Fruit fly (Drosophila melanogaster) whole organism, embryonic: ENCODE measurements around the gene CG18302.

Experiments
- Atf6 ChIP-seq: fragments of 200-800 bp; sonication (Bioruptor generic); IDR thresholded peaks from 2 replicates; pipeline ENCODE4 v1.3.6; 2022; ENCODE audit warnings: missing biosample characterization, missing genetic modification characterization
- Awh ChIP-seq: fragments of 200-800 bp; sonication (Bioruptor generic); IDR thresholded peaks from 2 replicates; pipeline ENCODE4, ENCODE4 v1.3.6; 2022; ENCODE audit warnings: missing biosample characterization, missing genetic modification characterization
- CG10147 ChIP-seq: fragments of 200-800 bp; sonication (Bioruptor generic); optimal IDR thresholded peaks from 2 replicates; lab custom pipeline; 2019; ENCODE audit warnings: missing biosample characterization, mild to moderate bottlenecking, missing genetic modification characterization, moderate library complexity
- CG10321 ChIP-seq: fragments of 200-800 bp; sonication (Bioruptor generic); IDR thresholded peaks from 2 replicates; pipeline ENCODE4 v1.3.6; 2022; ENCODE audit warnings: missing biosample characterization, missing genetic modification characterization
- CG11398 ChIP-seq: fragments of 200-800 bp; sonication (Bioruptor generic); optimal IDR thresholded peaks from 2 replicates; lab custom pipeline; 2016; ENCODE audit warnings: missing biosample characterization, missing genetic modification characterization
- CG11696 ChIP-seq: fragments of 200-800 bp; sonication (Bioruptor generic); IDR thresholded peaks from 2 replicates; pipeline ENCODE4 v1.3.6; 2022; ENCODE audit warnings: missing biosample characterization, missing genetic modification characterization
- CG12744 ChIP-seq: fragments of 200-800 bp; sonication (Bioruptor generic); optimal IDR thresholded peaks from 2 replicates; lab custom pipeline; 2016; ENCODE audit warnings: missing biosample characterization, missing genetic modification characterization
- CG13123 ChIP-seq: fragments of 200-800 bp; sonication (Bioruptor generic); optimal IDR thresholded peaks from 2 replicates; lab custom pipeline; 2016; ENCODE audit warnings: missing biosample characterization, missing genetic modification characterization
- CG17328 ChIP-seq: fragments of 200-800 bp; sonication (Bioruptor generic); IDR thresholded peaks from 2 replicates; pipeline ENCODE4 v1.3.6; 2022; ENCODE audit warnings: missing biosample characterization, missing genetic modification characterization
- CG17361 ChIP-seq: fragments of 200-800 bp; sonication (Bioruptor generic); IDR thresholded peaks from 3 replicates; pipeline ENCODE4 v1.3.6; 2022; ENCODE audit warnings: missing biosample characterization, missing genetic modification characterization
- CG17568 ChIP-seq: fragments of 200-800 bp; sonication (Bioruptor generic); optimal IDR thresholded peaks from 2 replicates; lab custom pipeline; 2018; ENCODE audit warnings: missing biosample characterization, mild to moderate bottlenecking, missing genetic modification characterization, moderate library complexity
- CG17912 ChIP-seq: fragments of 200-800 bp; sonication (Bioruptor generic); optimal IDR thresholded peaks from 2 replicates; lab custom pipeline; 2018; ENCODE audit warnings: missing biosample characterization, mild to moderate bottlenecking, missing genetic modification characterization
- CG18011 ChIP-seq: fragments of 200-800 bp; sonication (Bioruptor generic); optimal IDR thresholded peaks from 2 replicates; lab custom pipeline; 2017; ENCODE audit warnings: missing biosample characterization, missing genetic modification characterization, mild to moderate bottlenecking, moderate library complexity, missing genotype
- CG18764 ChIP-seq: fragments of 200-800 bp; sonication (Bioruptor generic); optimal IDR thresholded peaks from 3 replicates; lab custom pipeline; 2016; ENCODE audit warnings: missing biosample characterization, missing genetic modification characterization
- CG2129 ChIP-seq: fragments of 200-800 bp; sonication (Bioruptor generic); IDR thresholded peaks from 2 replicates; pipeline ENCODE4 v1.3.6; 2022; ENCODE audit warnings: missing biosample characterization, missing genetic modification characterization; ENCODE audit not compliant: partially characterized antibody
- CG3163 ChIP-seq: fragments of 200-800 bp; sonication (Bioruptor generic); optimal IDR thresholded peaks from 3 replicates; lab custom pipeline; 2016; ENCODE audit warnings: missing biosample characterization, missing genetic modification characterization
- CG33557 ChIP-seq: fragments of 200-800 bp; sonication (Bioruptor generic); optimal IDR thresholded peaks from 2 replicates; lab custom pipeline; 2019; ENCODE audit warnings: missing biosample characterization, mild to moderate bottlenecking, missing genetic modification characterization, moderate library complexity
- CG5245 ChIP-seq: fragments of 200-800 bp; sonication (Bioruptor generic); optimal IDR thresholded peaks from 3 replicates; lab custom pipeline; 2016; ENCODE audit warnings: missing biosample characterization, missing genetic modification characterization
- CG6254 ChIP-seq: fragments of 200-800 bp; sonication (Bioruptor generic); optimal IDR thresholded peaks from 3 replicates; lab custom pipeline; 2017; ENCODE audit warnings: mild to moderate bottlenecking, missing biosample characterization, missing genetic modification reagents, missing genetic modification characterization
- CG7963 ChIP-seq: fragments of 200-800 bp; sonication (Bioruptor generic); IDR thresholded peaks from 3 replicates; pipeline ENCODE4 v1.3.6; 2022; ENCODE audit warnings: missing biosample characterization, missing genetic modification characterization; ENCODE audit not compliant: partially characterized antibody
- CG9215 ChIP-seq: fragments of 200-800 bp; sonication (Bioruptor generic); IDR thresholded peaks from 2 replicates; pipeline ENCODE4 v1.3.6; 2022; ENCODE audit warnings: missing biosample characterization, missing genetic modification characterization
- CG9797 ChIP-seq: fragments of 200-800 bp; sonication (Bioruptor generic); optimal IDR thresholded peaks from 3 replicates; lab custom pipeline; 2018; ENCODE audit warnings: missing biosample characterization, mild to moderate bottlenecking, missing genetic modification characterization
- Dfd ChIP-seq, 2 experiments: fragments of >200 bp; optimal IDR thresholded peaks; 2 replicates each; lab custom pipeline; 2017; ENCODE audit warnings: missing biosample characterization in 2 of 2, missing genetic modification characterization in 2 of 2
- Dll ChIP-seq: fragments of 200-800 bp; sonication (Bioruptor generic); IDR thresholded peaks from 4 replicates; pipeline ENCODE4 v1.3.6; 2022; ENCODE audit warnings: missing biosample characterization, missing genetic modification characterization; ENCODE audit not compliant: partially characterized antibody
- Doc2 ChIP-seq: fragments of 200-800 bp; sonication (Bioruptor generic); IDR thresholded peaks from 2 replicates; pipeline ENCODE4 v1.3.6; 2022; ENCODE audit warnings: missing biosample characterization, missing genetic modification characterization
- Ets65A ChIP-seq: fragments of 200-800 bp; sonication (Bioruptor generic); peaks from one replicate; lab custom pipeline; 2016; ENCODE audit warnings: missing biosample characterization, missing genetic modification characterization
- HLH4C ChIP-seq: fragments of 200-800 bp; sonication (Bioruptor generic); IDR thresholded peaks from 3 replicates; pipeline ENCODE4 v1.3.6; 2022; ENCODE audit warnings: missing biosample characterization, missing genetic modification characterization; ENCODE audit not compliant: partially characterized antibody
- HLHmδ ChIP-seq: fragments of 200-800 bp; sonication (Bioruptor generic); optimal IDR thresholded peaks from 2 replicates; lab custom pipeline; 2018; ENCODE audit warnings: missing biosample characterization, mild to moderate bottlenecking, missing genetic modification characterization, moderate library complexity
- Hr78 ChIP-seq, 2 experiments: fragments of 200-800 bp in 1 of 2; fragments of >200 bp in 1 of 2; sonication (Bioruptor generic) in 1 of 2; optimal IDR thresholded peaks; 2 replicates each; lab custom pipeline; 2017 to 2019; ENCODE audit warnings: missing biosample characterization in 2 of 2, missing genetic modification characterization in 2 of 2, mild to moderate bottlenecking in 1 of 2, moderate library complexity in 1 of 2
- Lpt ChIP-seq: fragments of >200 bp; optimal IDR thresholded peaks from 2 replicates; lab custom pipeline; 2018; ENCODE audit warnings: missing biosample characterization, missing genetic modification characterization
- NFAT ChIP-seq: fragments of 200-800 bp; sonication (Bioruptor generic); IDR thresholded peaks from 2 replicates; pipeline ENCODE4 v1.3.6; 2022; ENCODE audit warnings: missing biosample characterization, missing genetic modification characterization
- Ssrp ChIP-seq: fragments of 200-800 bp; sonication (Bioruptor generic); optimal IDR thresholded peaks from 2 replicates; lab custom pipeline; 2018; ENCODE audit warnings: missing biosample characterization, mild to moderate bottlenecking, missing genetic modification characterization, moderate library complexity
- TFAM ChIP-seq: fragments of 200-800 bp; sonication (Bioruptor generic); optimal IDR thresholded peaks from 2 replicates; lab custom pipeline; 2017; ENCODE audit warnings: missing biosample characterization, missing genetic modification characterization, inconsistent platforms
- Trl ChIP-seq, 3 experiments: fragments of >200 bp in 2 of 3; fragments of 200-800 bp in 1 of 3; sonication (Bioruptor generic) in 1 of 3; optimal IDR thresholded peaks; 2 replicates in 1 of 3; 3 replicates in 2 of 3; lab custom pipeline; 2016 to 2017; ENCODE audit warnings: missing biosample characterization in 1 of 3, missing genetic modification characterization in 1 of 3
- bigmax ChIP-seq: fragments of 200-800 bp; sonication (Bioruptor generic); optimal IDR thresholded peaks from 2 replicates; lab custom pipeline; 2018; ENCODE audit warnings: missing biosample characterization, mild to moderate bottlenecking, missing genetic modification characterization
- br ChIP-seq: fragments of >200 bp; optimal IDR thresholded peaks from 2 replicates; lab custom pipeline; 2017
- chif ChIP-seq, 2 experiments: fragments of 200-800 bp; sonication (Bioruptor generic); optimal IDR thresholded peaks; 3 replicates each; lab custom pipeline; 2016; ENCODE audit warnings: missing biosample characterization in 2 of 2, missing genetic modification characterization in 2 of 2
- croc ChIP-seq: fragments of 200-800 bp; sonication (Bioruptor generic); conservative IDR thresholded peaks from 3 replicates; pipeline ENCODE4 v1.3.6; 2022; ENCODE audit warnings: missing biosample characterization, missing genetic modification characterization
- disco-r ChIP-seq: fragments of 200-800 bp; sonication (Bioruptor generic); optimal IDR thresholded peaks from 2 replicates; lab custom pipeline; 2016; ENCODE audit warnings: missing biosample characterization, missing genetic modification characterization
- fd3F ChIP-seq: fragments of 200-800 bp; sonication (Bioruptor generic); optimal IDR thresholded peaks from 2 replicates; lab custom pipeline; 2018; ENCODE audit warnings: missing biosample characterization, mild to moderate bottlenecking, missing genetic modification characterization, moderate library complexity
- gfzf ChIP-seq: fragments of 200-800 bp; sonication (Bioruptor generic); optimal IDR thresholded peaks from 2 replicates; lab custom pipeline; 2016; ENCODE audit warnings: missing biosample characterization, mild to moderate bottlenecking, missing genetic modification characterization, moderate library complexity
- grau ChIP-seq: fragments of 200-800 bp; optimal IDR thresholded peaks from 3 replicates; lab custom pipeline; 2019; ENCODE audit warnings: missing biosample characterization, mild to moderate bottlenecking, missing genetic modification characterization, moderate library complexity
- h ChIP-seq: fragments of >200 bp; optimal IDR thresholded peaks from 2 replicates; lab custom pipeline; 2017
- inv ChIP-seq: fragments of 200-800 bp; sonication (Bioruptor generic); IDR thresholded peaks from 2 replicates; pipeline ENCODE4 v1.3.6; 2022; ENCODE audit warnings: missing biosample characterization, missing genetic modification characterization; ENCODE audit not compliant: partially characterized antibody
- jigr1 ChIP-seq: fragments of 200-800 bp; sonication (Bioruptor generic); IDR thresholded peaks from 3 replicates; pipeline ENCODE4 v1.3.6; 2022; ENCODE audit warnings: missing biosample characterization, missing genetic modification characterization
- maf-S ChIP-seq: fragments of 200-800 bp; sonication (Bioruptor generic); optimal IDR thresholded peaks from 2 replicates; lab custom pipeline; 2016; ENCODE audit warnings: missing biosample characterization, missing genetic modification characterization
- sens ChIP-seq: fragments of 200-800 bp; sonication (Bioruptor generic); peaks from one replicate; lab custom pipeline; 2016; ENCODE audit warnings: missing biosample characterization, missing genetic modification characterization
- tap ChIP-seq: fragments of 200-800 bp; optimal IDR thresholded peaks from 3 replicates; lab custom pipeline; 2019; ENCODE audit warnings: missing biosample characterization, mild to moderate bottlenecking, missing genetic modification characterization, moderate library complexity
- unpg ChIP-seq: fragments of 200-800 bp; sonication (Bioruptor generic); optimal IDR thresholded peaks from 3 replicates; lab custom pipeline; 2018; ENCODE audit warnings: missing biosample characterization, mild to moderate bottlenecking, missing genetic modification characterization, moderate library complexity
- wor ChIP-seq: fragments of 200-800 bp; sonication (Bioruptor generic); IDR thresholded peaks from 2 replicates; pipeline ENCODE4 v1.3.6; 2022; ENCODE audit warnings: missing biosample characterization, missing genetic modification characterization

Gene CG18302

dm6 chr2L:10543048-10543752 lies 9.1 kb downstream of the CG18302 start (continued):
- TF ChIP-seq CG11696 (GFP tag; lab: Robert Waterston, UW) (0 out of 2 replicates have a peak, but pooled peaks have one; percentile 9), CG13123 (GFP tag; lab: Kevin White, UChicago) (no peak), inv (GFP tag; lab: Robert Waterston, UW) (no peak), h (lab: Kevin White, UChicago) (no peak), chif (GFP tag; optimal IDR thresholded peaks at IDR 0.05; lab: Kevin White, UChicago) (peak in 1 of 2 experiments; percentile 12), CG18764 (peak; percentile 5), CG2129 (GFP tag; lab: Robert Waterston, UW) (no peak), gfzf (GFP tag; lab: Kevin White, UChicago) (no peak), maf-S (no peak), wor (peak; percentile 43), CG17328 (GFP tag; lab: Robert Waterston, UW) (peak; percentile 61), CG3163 (GFP tag; lab: Kevin White, UChicago) (no peak), Awh (0 out of 2 replicates have a peak, but pooled peaks have one; percentile 41), bigmax (GFP tag; lab: Kevin White, UChicago) (no peak), croc (GFP tag; lab: Robert Waterston, UW) (peak; percentile 57), CG33557 (peak; percentile 47), Trl (optimal IDR thresholded peaks at IDR 0.05; lab: Kevin White, UChicago) (no peak), Trl (GFP tag; optimal IDR thresholded peaks at IDR 0.05; lab: Kevin White, UChicago) (no peak), CG17912 (GFP tag; lab: Kevin White, UChicago) (no peak), tap (tag; lab: Kevin White, UChicago) (peak; percentile 43), br (lab: Kevin White, UChicago) (no peak), Dfd (GFP tag; optimal IDR thresholded peaks at IDR 0.05; lab: Kevin White, UChicago) (no peak), disco-r (GFP tag; lab: Kevin White, UChicago) (no peak), fd3F (GFP tag; lab: Kevin White, UChicago) (no peak), CG10321 (GFP tag; lab: Robert Waterston, UW) (no peak), grau (peak; percentile 57), unpg (GFP tag; lab: Kevin White, UChicago) (peak; percentile 72), CG17568 (no peak), TFAM (GFP tag; lab: Kevin White, UChicago) (no peak), Ssrp (peak; percentile 70), CG7963 (GFP tag; lab: Robert Waterston, UW) (no peak), Dll (GFP tag; lab: Robert Waterston, UW) (no peak), CG10147 (no peak), CG12744 (no peak), CG9797 (no peak), CG5245 (no peak), CG9215 (GFP tag; lab: Robert Waterston, UW) (no peak), Lpt (GFP tag; lab: Kevin White, UChicago) (no peak), HLHmδ (peak; percentile 75), jigr1 (GFP tag; lab: Robert Waterston, UW) (no peak), CG11398 (no peak), CG18011 (GFP tag; lab: Kevin White, UChicago) (no peak), Doc2 (GFP tag; lab: Robert Waterston, UW) (no peak), Atf6 (no peak), Hr78 (GFP tag; optimal IDR thresholded peaks at IDR 0.05; lab: Kevin White, UChicago) (peak in 1 of 2 experiments; percentile 90), CG6254 (GFP tag; lab: Kevin White, UChicago) (peak; percentile 34), HLH4C (GFP tag; lab: Robert Waterston, UW) (no peak), sens (peak; percentile 74), Ets65A (GFP tag; lab: Kevin White, UChicago) (peak; percentile 88), CG17361 (GFP tag; lab: Robert Waterston, UW) (peak; percentile 46; the same call in 1 of the 3 replicates), NFAT (GFP tag; lab: Robert Waterston, UW) (no peak)
